Fruit fly (Drosophila melanogaster) whole organism, embryonic: Measurements from ENCODE around the gene SP1173.

Experiments used
- CG16779 ChIP-seq: fragments of 200-800 bp; sonication (Bioruptor generic); IDR thresholded peaks from 2 replicates; pipeline ENCODE4 v1.3.6; 2022; ENCODE audit warnings: missing biosample characterization, missing genetic modification characterization
- CG18619 ChIP-seq: fragments of 200-800 bp; sonication (Bioruptor generic); optimal IDR thresholded peaks from 3 replicates; lab custom pipeline; 2017; ENCODE audit warnings: missing biosample characterization, mild to moderate bottlenecking, missing genetic modification characterization
- NFAT ChIP-seq: fragments of 200-800 bp; sonication (Bioruptor generic); IDR thresholded peaks from 2 replicates; pipeline ENCODE4 v1.3.6; 2022; ENCODE audit warnings: missing biosample characterization, missing genetic modification characterization
- PHDP ChIP-seq: fragments of 200-800 bp; sonication (Bioruptor generic); optimal IDR thresholded peaks from 3 replicates; lab custom pipeline; 2018; ENCODE audit warnings: missing biosample characterization, mild to moderate bottlenecking, missing genetic modification characterization, moderate library complexity
- Xbp1 ChIP-seq: fragments of 200-800 bp; sonication (Bioruptor generic); optimal IDR thresholded peaks from 3 replicates; lab custom pipeline; 2016; ENCODE audit warnings: missing biosample characterization, mild to moderate bottlenecking, missing genetic modification characterization
- kay ChIP-seq: fragments of 200-800 bp; sonication (Bioruptor generic); optimal IDR thresholded peaks from 2 replicates; lab custom pipeline; 2016; ENCODE audit warnings: missing biosample characterization, missing genetic modification characterization
- onecut ChIP-seq: fragments of 200-800 bp; sonication (Bioruptor generic); IDR thresholded peaks from 2 replicates; pipeline ENCODE4 v1.3.6; 2022; ENCODE audit warnings: missing biosample characterization, missing genetic modification characterization
- scrt ChIP-seq: fragments of 200-800 bp; sonication (Bioruptor generic); optimal IDR thresholded peaks from 2 replicates; lab custom pipeline; 2018; ENCODE audit warnings: missing biosample characterization, mild to moderate bottlenecking, missing genetic modification characterization, moderate library complexity
- sug ChIP-seq: fragments of 200-800 bp; optimal IDR thresholded peaks from 2 replicates; lab custom pipeline; 2019; ENCODE audit warnings: missing biosample characterization, mild to moderate bottlenecking, missing genetic modification characterization, moderate library complexity
- tio ChIP-seq: fragments of 200-800 bp; sonication (Bioruptor generic); optimal IDR thresholded peaks from 2 replicates; lab custom pipeline; 2017; ENCODE audit warnings: missing biosample characterization, missing genetic modification characterization, inconsistent platforms

DNA sequence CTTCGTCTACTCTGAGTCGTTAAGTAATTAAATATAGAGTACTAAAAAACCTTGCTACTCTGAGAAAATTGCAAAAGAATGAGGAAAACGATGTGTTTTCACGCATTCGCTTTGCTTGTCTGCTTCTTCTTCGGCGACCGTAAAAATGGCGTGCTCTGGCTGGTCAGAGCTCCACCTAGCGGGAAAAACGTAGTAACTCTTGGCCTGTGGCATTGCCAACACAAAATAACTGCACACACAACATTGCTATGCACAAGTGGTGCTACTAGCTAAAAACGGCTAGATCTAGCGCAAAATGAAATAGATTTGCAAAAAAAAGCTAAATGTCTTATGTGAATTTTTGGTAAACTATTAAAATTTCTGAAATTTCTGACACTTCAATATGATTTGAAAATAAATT, 43.8 kb upstream of the SP1173 start:
- TF ChIP-seq sug (peak; percentile 50), onecut (GFP tag; lab: Robert Waterston, UW) (peak; percentile 46), Xbp1 (GFP tag; lab: Kevin White, UChicago) (peak; percentile 66), NFAT (GFP tag; lab: Robert Waterston, UW) (peak; percentile 78), PHDP (tag; lab: Kevin White, UChicago) (peak; percentile 40), CG16779 (GFP tag; lab: Robert Waterston, UW) (0 out of 2 replicates have a peak, but pooled peaks have one; percentile 4), scrt (GFP tag; lab: Kevin White, UChicago) (no peak), tio (GFP tag; lab: Kevin White, UChicago) (no peak), kay (no peak), CG18619 (GFP tag; lab: Kevin White, UChicago) (peak; percentile 40)
